Fruit fly (Drosophila melanogaster) whole organism, embryonic: ENCODE data around the gene CG10317.

ENCODE experiments used
- B-H1 ChIP-seq: fragments of 200-800 bp; sonication (Bioruptor generic); IDR thresholded peaks from 3 replicates; pipeline ENCODE4 v1.3.6; 2022; ENCODE audit warnings: missing biosample characterization, missing genetic modification characterization
- BtbVII ChIP-seq: fragments of 200-800 bp; sonication (Bioruptor generic); optimal IDR thresholded peaks from 3 replicates; lab custom pipeline; 2017; ENCODE audit warnings: missing biosample characterization, mild to moderate bottlenecking, missing genetic modification characterization
- CG1024 ChIP-seq: fragments of 200-800 bp; sonication (Bioruptor generic); IDR thresholded peaks from 2 replicates; pipeline ENCODE4 v1.3.6; 2022; ENCODE audit warnings: missing biosample characterization, missing genetic modification characterization
- CG10267 ChIP-seq: fragments of 200-800 bp; sonication (Bioruptor generic); optimal IDR thresholded peaks from 2 replicates; lab custom pipeline; 2018; ENCODE audit warnings: missing biosample characterization, mild to moderate bottlenecking, missing genetic modification characterization, moderate library complexity
- CG10979 ChIP-seq: fragments of 200-800 bp; sonication (Bioruptor generic); optimal IDR thresholded peaks from 2 replicates; lab custom pipeline; 2018; ENCODE audit warnings: missing biosample characterization, mild to moderate bottlenecking, missing genetic modification characterization, moderate library complexity
- CG11398 ChIP-seq: fragments of 200-800 bp; sonication (Bioruptor generic); optimal IDR thresholded peaks from 2 replicates; lab custom pipeline; 2016; ENCODE audit warnings: missing biosample characterization, missing genetic modification characterization
- CG12942 ChIP-seq: fragments of 200-800 bp; sonication (Bioruptor generic); optimal IDR thresholded peaks from 3 replicates; lab custom pipeline; 2016; ENCODE audit warnings: missing biosample characterization, missing genetic modification characterization
- CG13894 ChIP-seq: fragments of 200-800 bp; sonication (Bioruptor generic); optimal IDR thresholded peaks from 3 replicates; lab custom pipeline; 2018; ENCODE audit warnings: missing biosample characterization, mild to moderate bottlenecking, missing genetic modification characterization, moderate library complexity
- CG17186 ChIP-seq: fragments of 200-800 bp; sonication (Bioruptor generic); optimal IDR thresholded peaks from 3 replicates; lab custom pipeline; 2017; ENCODE audit warnings: missing biosample characterization, missing genetic modification reagents, missing genetic modification characterization
- CG32767 ChIP-seq: fragments of 200-800 bp; sonication (Bioruptor generic); IDR thresholded peaks from 2 replicates; pipeline ENCODE4 v1.3.6; 2022; ENCODE audit warnings: missing biosample characterization, missing genetic modification characterization
- CG42726 ChIP-seq: fragments of 200-800 bp; sonication (Bioruptor generic); IDR thresholded peaks from 2 replicates; pipeline ENCODE4 v1.3.6; 2022; ENCODE audit warnings: missing biosample characterization, missing genetic modification characterization; ENCODE audit not compliant: partially characterized antibody
- CG6272 ChIP-seq: fragments of 200-800 bp; sonication (Bioruptor generic); IDR thresholded peaks from 2 replicates; pipeline ENCODE4 v1.3.6; 2022; ENCODE audit warnings: missing biosample characterization, missing genetic modification characterization
- CG6689 ChIP-seq: fragments of 200-800 bp; sonication (Bioruptor generic); IDR thresholded peaks from 2 replicates; pipeline ENCODE4 v1.3.6; 2022; ENCODE audit warnings: missing biosample characterization, missing genetic modification characterization
- CG7556 ChIP-seq: fragments of 200-800 bp; sonication (Bioruptor generic); optimal IDR thresholded peaks from 2 replicates; lab custom pipeline; 2017; ENCODE audit warnings: missing biosample characterization, mild to moderate bottlenecking, missing genetic modification characterization
- CG8290 ChIP-seq, 3 experiments: fragments of 200-800 bp; sonication (Bioruptor generic); optimal IDR thresholded peaks; 2 replicates each; lab custom pipeline; 2016 to 2019; ENCODE audit warnings: missing biosample characterization in 3 of 3, missing genetic modification characterization in 3 of 3, mild to moderate bottlenecking in 2 of 3, moderate library complexity in 1 of 3
- CG8359 ChIP-seq: fragments of 200-800 bp; sonication (Bioruptor generic); optimal IDR thresholded peaks from 2 replicates; lab custom pipeline; 2017; ENCODE audit warnings: missing biosample characterization, mild to moderate bottlenecking, missing genetic modification characterization, borderline replicate concordance
- CG9215 ChIP-seq: fragments of 200-800 bp; sonication (Bioruptor generic); IDR thresholded peaks from 2 replicates; pipeline ENCODE4 v1.3.6; 2022; ENCODE audit warnings: missing biosample characterization, missing genetic modification characterization
- CG9797 ChIP-seq: fragments of 200-800 bp; sonication (Bioruptor generic); optimal IDR thresholded peaks from 3 replicates; lab custom pipeline; 2018; ENCODE audit warnings: missing biosample characterization, mild to moderate bottlenecking, missing genetic modification characterization
- CG9932 ChIP-seq: fragments of 200-800 bp; sonication (Bioruptor generic); IDR thresholded peaks from 2 replicates; pipeline ENCODE4 v1.3.6; 2022; ENCODE audit warnings: missing biosample characterization, missing genetic modification characterization
- Dip3 ChIP-seq: fragments of 200-800 bp; sonication (Bioruptor generic); optimal IDR thresholded peaks from 3 replicates; lab custom pipeline; 2016; ENCODE audit warnings: missing biosample characterization, missing genetic modification characterization
- HLH3B ChIP-seq: fragments of 200-800 bp; sonication (Bioruptor generic); IDR thresholded peaks from 2 replicates; pipeline ENCODE4 v1.3.6; 2022; ENCODE audit warnings: missing biosample characterization, missing genetic modification characterization
- HmgZ ChIP-seq: fragments of 200-800 bp; sonication (Bioruptor generic); optimal IDR thresholded peaks from 2 replicates; lab custom pipeline; 2018; ENCODE audit warnings: missing biosample characterization, mild to moderate bottlenecking, missing genetic modification characterization
- Hr39 ChIP-seq: fragments of >200 bp; optimal IDR thresholded peaks from 2 replicates; lab custom pipeline; 2017
- Hr78 ChIP-seq, 2 experiments: fragments of 200-800 bp in 1 of 2; fragments of >200 bp in 1 of 2; sonication (Bioruptor generic) in 1 of 2; optimal IDR thresholded peaks; 2 replicates each; lab custom pipeline; 2017 to 2019; ENCODE audit warnings: missing biosample characterization in 2 of 2, missing genetic modification characterization in 2 of 2, mild to moderate bottlenecking in 1 of 2, moderate library complexity in 1 of 2
- Lpt ChIP-seq: fragments of >200 bp; optimal IDR thresholded peaks from 2 replicates; lab custom pipeline; 2018; ENCODE audit warnings: missing biosample characterization, missing genetic modification characterization
- NFAT ChIP-seq: fragments of 200-800 bp; sonication (Bioruptor generic); IDR thresholded peaks from 2 replicates; pipeline ENCODE4 v1.3.6; 2022; ENCODE audit warnings: missing biosample characterization, missing genetic modification characterization
- Tbp ChIP-seq: fragments of >200 bp; optimal IDR thresholded peaks from 2 replicates; lab custom pipeline; 2018; ENCODE audit warnings: missing biosample characterization, missing genetic modification characterization
- amos ChIP-seq: fragments of 200-800 bp; sonication (Bioruptor generic); IDR thresholded peaks from 2 replicates; pipeline ENCODE4 v1.3.6; 2022; ENCODE audit warnings: missing biosample characterization, missing genetic modification characterization; ENCODE audit not compliant: partially characterized antibody
- ato ChIP-seq: fragments of 200-800 bp; sonication (Bioruptor generic); IDR thresholded peaks from 2 replicates; pipeline ENCODE4 v1.3.6; 2022; ENCODE audit warnings: missing biosample characterization, missing genetic modification characterization; ENCODE audit not compliant: partially characterized antibody
- croc ChIP-seq: fragments of 200-800 bp; sonication (Bioruptor generic); conservative IDR thresholded peaks from 3 replicates; pipeline ENCODE4 v1.3.6; 2022; ENCODE audit warnings: missing biosample characterization, missing genetic modification characterization
- ems ChIP-seq: fragments of 200-800 bp; sonication (Bioruptor generic); optimal IDR thresholded peaks from 3 replicates; lab custom pipeline; 2016; ENCODE audit warnings: missing biosample characterization, missing genetic modification characterization
- en ChIP-seq: fragments of 200-800 bp; sonication (Bioruptor generic); optimal IDR thresholded peaks from 2 replicates; lab custom pipeline; 2016; ENCODE audit warnings: missing biosample characterization, missing genetic modification characterization
- esg ChIP-seq: fragments of 200-800 bp; sonication (Bioruptor generic); conservative IDR thresholded peaks from 2 replicates; pipeline ENCODE4 v1.3.6; 2022; ENCODE audit warnings: missing biosample characterization, missing genetic modification characterization
- gcm ChIP-seq: fragments of 200-800 bp; sonication (Bioruptor generic); optimal IDR thresholded peaks from 2 replicates; lab custom pipeline; 2019; ENCODE audit warnings: missing biosample characterization, mild to moderate bottlenecking, missing genetic modification characterization, moderate library complexity
- grau ChIP-seq: fragments of 200-800 bp; optimal IDR thresholded peaks from 3 replicates; lab custom pipeline; 2019; ENCODE audit warnings: missing biosample characterization, mild to moderate bottlenecking, missing genetic modification characterization, moderate library complexity
- gt ChIP-seq: fragments of 200-800 bp; sonication (Bioruptor generic); IDR thresholded peaks from 2 replicates; pipeline ENCODE4 v1.3.6; 2022; ENCODE audit warnings: missing biosample characterization, missing genetic modification characterization
- her ChIP-seq: fragments of 200-800 bp; sonication (Bioruptor generic); optimal IDR thresholded peaks from 2 replicates; lab custom pipeline; 2016; ENCODE audit warnings: missing biosample characterization, missing genetic modification characterization
- kah ChIP-seq: fragments of 200-800 bp; sonication (Bioruptor generic); optimal IDR thresholded peaks from 2 replicates; lab custom pipeline; 2018; ENCODE audit warnings: missing biosample characterization, mild to moderate bottlenecking, missing genetic modification characterization
- klu ChIP-seq: fragments of 200-800 bp; sonication (Bioruptor generic); IDR thresholded peaks from 2 replicates; pipeline ENCODE4 v1.3.6; 2022; ENCODE audit warnings: missing biosample characterization, missing genetic modification characterization
- knrl ChIP-seq: fragments of 200-800 bp; sonication (Bioruptor generic); IDR thresholded peaks from 3 replicates; pipeline ENCODE4 v1.3.6; 2022; ENCODE audit warnings: missing biosample characterization, missing genetic modification characterization; ENCODE audit not compliant: partially characterized antibody
- lilli ChIP-seq: fragments of 200-800 bp; sonication (Bioruptor generic); optimal IDR thresholded peaks from 3 replicates; lab custom pipeline; 2016; ENCODE audit warnings: missing biosample characterization, missing genetic modification characterization
- otp ChIP-seq: fragments of 200-800 bp; sonication (Bioruptor generic); IDR thresholded peaks from 3 replicates; pipeline ENCODE4, ENCODE4 v1.3.6; 2022; ENCODE audit warnings: missing biosample characterization, missing genetic modification characterization
- prd ChIP-seq, 3 experiments: fragments of >200 bp in 2 of 3; fragments of 200-800 bp in 1 of 3; sonication (Bioruptor generic) in 1 of 3; optimal IDR thresholded peaks in 2 of 3; IDR thresholded peaks in 1 of 3; 2 replicates in 2 of 3; 3 replicates in 1 of 3; pipeline versions ENCODE4 v1.3.6 to Lab custom; 2017 to 2022; ENCODE audit warnings: missing biosample characterization in 1 of 3, missing genetic modification characterization in 1 of 3
- salm ChIP-seq: fragments of 200-800 bp; sonication (Bioruptor generic); optimal IDR thresholded peaks from 2 replicates; lab custom pipeline; 2018; ENCODE audit warnings: missing biosample characterization, mild to moderate bottlenecking, missing genetic modification characterization
- sqz ChIP-seq: fragments of 200-800 bp; sonication (Bioruptor generic); optimal IDR thresholded peaks from 3 replicates; lab custom pipeline; 2018; ENCODE audit warnings: missing biosample characterization, mild to moderate bottlenecking, missing genetic modification characterization
- stwl ChIP-seq: fragments of 200-800 bp; sonication (Bioruptor generic); optimal IDR thresholded peaks from 3 replicates; lab custom pipeline; 2018; ENCODE audit warnings: missing biosample characterization, mild to moderate bottlenecking, missing genetic modification characterization, moderate library complexity
- trh ChIP-seq: fragments of 200-800 bp; sonication (Bioruptor generic); optimal IDR thresholded peaks from 2 replicates; lab custom pipeline; 2016; ENCODE audit warnings: missing biosample characterization, missing genetic modification characterization
- usp ChIP-seq: fragments of >200 bp; optimal IDR thresholded peaks from 2 replicates; lab custom pipeline; 2017; ENCODE audit warnings: missing biosample characterization, missing genetic modification characterization
- wek ChIP-seq: fragments of 200-800 bp; sonication (Bioruptor generic); optimal IDR thresholded peaks from 3 replicates; lab custom pipeline; 2018; ENCODE audit warnings: missing biosample characterization, mild to moderate bottlenecking, missing genetic modification characterization, moderate library complexity
- z ChIP-seq: fragments of 200-800 bp; sonication (Bioruptor generic); IDR thresholded peaks from 3 replicates; pipeline ENCODE4 v1.3.6; 2022; ENCODE audit warnings: missing biosample characterization, missing genetic modification characterization
- zen ChIP-seq: fragments of 200-800 bp; sonication (Bioruptor generic); optimal IDR thresholded peaks from 3 replicates; lab custom pipeline; 2018; ENCODE audit warnings: missing biosample characterization, mild to moderate bottlenecking, missing genetic modification characterization, moderate library complexity

Gene CG10317

DNA sequence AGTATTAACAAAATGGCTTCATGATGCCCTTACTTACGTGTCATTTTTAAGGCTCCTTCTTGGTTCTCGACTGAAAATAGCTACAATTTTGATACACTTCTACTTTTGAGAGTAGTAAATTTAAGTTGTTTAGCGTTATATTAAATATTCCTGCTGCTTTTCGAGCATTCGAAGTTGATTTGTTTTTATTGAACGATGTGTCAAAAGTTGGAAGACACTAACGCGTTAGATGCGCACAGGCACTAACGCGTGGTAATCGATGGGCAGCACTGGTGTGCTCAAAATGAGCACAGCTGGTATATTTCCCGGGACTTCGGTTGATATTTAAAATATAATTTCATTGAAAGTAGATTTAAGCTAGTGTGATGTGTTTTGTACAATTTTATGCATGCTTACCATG, 11.2 kb downstream of the CG10317 start, which contains the start of gene CG17931 (continued):
- TF ChIP-seq kah (GFP tag; lab: Kevin White, UChicago) (no peak), knrl (no peak; the same call in 2 of the 3 replicates), klu (GFP tag; lab: Robert Waterston, UW) (no peak), CG8290 (GFP tag; optimal IDR thresholded peaks at IDR 0.05; lab: Kevin White, UChicago) (no peak), CG8290 (tag; optimal IDR thresholded peaks at IDR 0.05; lab: Kevin White, UChicago) (no peak), CG9932 (GFP tag; lab: Robert Waterston, UW) (no peak), Lpt (GFP tag; lab: Kevin White, UChicago) (no peak), Hr78 (GFP tag; optimal IDR thresholded peaks at IDR 0.05; lab: Kevin White, UChicago) (no peak), CG1024 (GFP tag; lab: Robert Waterston, UW) (no peak), CG10979 (no peak), CG17186 (peak; percentile 92), ems (GFP tag; lab: Kevin White, UChicago) (no peak), CG32767 (GFP tag; lab: Robert Waterston, UW) (no peak), CG12942 (GFP tag; lab: Kevin White, UChicago) (no peak), stwl (peak; percentile 90), gt (GFP tag; lab: Robert Waterston, UW) (no peak), grau (peak; percentile 37), CG9797 (peak; percentile 90), esg (GFP tag; lab: Robert Waterston, UW) (no peak), z (no peak), en (GFP tag; lab: Kevin White, UChicago) (no peak), otp (GFP tag; lab: Robert Waterston, UW) (no peak), Hr39 (lab: Kevin White, UChicago) (no peak), HLH3B (GFP tag; lab: Robert Waterston, UW) (no peak), prd (optimal IDR thresholded peaks at IDR 0.05; lab: Kevin White, UChicago) (no peak), prd (GFP tag; IDR thresholded peaks at IDR 0.05; lab: Robert Waterston, UW) (no peak), HmgZ (peak; percentile 80), ato (GFP tag; lab: Robert Waterston, UW) (no peak), CG42726 (GFP tag; lab: Robert Waterston, UW) (no peak), zen (tag; lab: Kevin White, UChicago) (peak; percentile 20), CG11398 (GFP tag; lab: Kevin White, UChicago) (no peak), croc (GFP tag; lab: Robert Waterston, UW) (no peak), wek (GFP tag; lab: Kevin White, UChicago) (no peak), Tbp (GFP tag; lab: Kevin White, UChicago) (no peak), usp (GFP tag; lab: Kevin White, UChicago) (no peak), trh (GFP tag; lab: Kevin White, UChicago) (no peak), sqz (GFP tag; lab: Kevin White, UChicago) (no peak), CG6689 (no peak), gcm (GFP tag; lab: Kevin White, UChicago) (peak; percentile 1), CG8359 (GFP tag; lab: Kevin White, UChicago) (peak; percentile 13), CG6272 (no peak), CG7556 (GFP tag; lab: Kevin White, UChicago) (no peak), CG13894 (tag; lab: Kevin White, UChicago) (no peak), CG10267 (tag; lab: Kevin White, UChicago) (peak; percentile 42), CG9215 (GFP tag; lab: Robert Waterston, UW) (no peak), her (peak; percentile 100), NFAT (GFP tag; lab: Robert Waterston, UW) (no peak), B-H1 (GFP tag; lab: Robert Waterston, UW) (no peak), amos (GFP tag; lab: Robert Waterston, UW) (peak; percentile 3; the same call in 1 of the 2 replicates), salm (tag; lab: Kevin White, UChicago) (no peak), BtbVII (GFP tag; lab: Kevin White, UChicago) (no peak), Dip3 (GFP tag; lab: Kevin White, UChicago) (no peak), lilli (GFP tag; lab: Kevin White, UChicago) (peak; percentile 21)
